Worm (Caenorhabditis elegans) whole organism, early embryonic: ENCODE results near the gene fbxa-184.

Source experiments
- B0310.2 ChIP-seq: sonication (generic microtip); optimal IDR thresholded peaks from 2 replicates; lab custom pipeline; 2016; ENCODE audit warnings: mild to moderate bottlenecking, missing genetic modification characterization, missing compliant biosample characterization
- F13C5.2 ChIP-seq: sonication (generic microtip); optimal IDR thresholded peaks from 2 replicates; lab custom pipeline; 2017; ENCODE audit warnings: mild to moderate bottlenecking, missing genetic modification characterization, inconsistent platforms, missing compliant biosample characterization
- ama-1 ChIP-seq: fragments of 150-350 bp; optimal IDR thresholded peaks from 2 replicates; lab custom pipeline; 2014
- ceh-13 ChIP-seq: fragments of 200-800 bp; sonication (Bioruptor generic); optimal IDR thresholded peaks from 2 replicates; lab custom pipeline; 2018; ENCODE audit warnings: mild to moderate bottlenecking, missing genetic modification characterization, missing compliant biosample characterization
- ceh-36 ChIP-seq: sonication (generic microtip); optimal IDR thresholded peaks from 2 replicates; lab custom pipeline; 2016; ENCODE audit warnings: missing genetic modification characterization, inconsistent platforms, missing compliant biosample characterization
- ets-7 ChIP-seq: sonication (generic microtip); optimal IDR thresholded peaks from 2 replicates; lab custom pipeline; 2016; ENCODE audit warnings: missing genotype, missing genetic modification characterization, missing compliant biosample characterization
- flt-1 ChIP-seq: fragments of 200-800 bp; sonication (Bioruptor generic); IDR thresholded peaks from 2 replicates; pipeline ENCODE4 v1.3.6; 2022; ENCODE audit warnings: missing genetic modification characterization, missing compliant biosample characterization
- hmg-4 ChIP-seq: fragments of 200-800 bp; sonication (Bioruptor generic); optimal IDR thresholded peaks from 2 replicates; lab custom pipeline; 2018; ENCODE audit warnings: mild to moderate bottlenecking, missing genetic modification characterization, missing compliant biosample characterization
- hnd-1 ChIP-seq: sonication (generic microtip); optimal IDR thresholded peaks from 2 replicates; lab custom pipeline; 2016; ENCODE audit warnings: missing genetic modification characterization, missing compliant biosample characterization
- pes-1 ChIP-seq: fragments of 200-800 bp; sonication (Bioruptor generic); IDR thresholded peaks from 2 replicates; pipeline ENCODE4 v1.3.6; 2022; ENCODE audit warnings: missing genetic modification reagents, missing genetic modification characterization, missing compliant biosample characterization
- scrt-1 ChIP-seq: fragments of 200-800 bp; sonication (Bioruptor generic); IDR thresholded peaks from 2 replicates; pipeline ENCODE4 v1.3.6; 2022; ENCODE audit warnings: missing genetic modification characterization, missing compliant biosample characterization
- sea-1 ChIP-seq: fragments of 200-800 bp; sonication (Bioruptor generic); conservative IDR thresholded peaks from 2 replicates; pipeline ENCODE4 v1.3.6; 2022; ENCODE audit warnings: missing genetic modification characterization, missing compliant biosample characterization
- tbx-11 ChIP-seq: fragments of 200-800 bp; sonication (Bioruptor generic); IDR thresholded peaks from 2 replicates; pipeline ENCODE4 v1.3.6; 2022; ENCODE audit warnings: missing genetic modification characterization, missing compliant biosample characterization

ce11 chrII:1668913-1669312, 41.1 kb upstream of the fbxa-184 start, which contains the start of gene srw-97:
- TF ChIP-seq ama-1 (no peak), ceh-13 (GFP tag; lab: Kevin White, UChicago) (no peak), ceh-36 (tag; lab: Kevin White, UChicago) (no peak), sea-1 (no peak), F13C5.2 (tag; lab: Kevin White, UChicago) (no peak), hmg-4 (GFP tag; lab: Kevin White, UChicago) (no peak), tbx-11 (no peak), pes-1 (GFP tag; lab: Robert Waterston, UW) (no peak), flt-1 (GFP tag; lab: Robert Waterston, UW) (no peak), ets-7 (tag; lab: Kevin White, UChicago) (no peak), scrt-1 (GFP tag; lab: Robert Waterston, UW) (no peak), hnd-1 (no peak), B0310.2 (no peak)
